Worm (Caenorhabditis elegans) whole organism, late embryonic: ENCODE results near the gene C56C10.9.

Experiments used
- C08G9.2 ChIP-seq: sonication (generic microtip); optimal IDR thresholded peaks from 2 replicates; lab custom pipeline; 2016; ENCODE audit warnings: mild to moderate bottlenecking, missing genetic modification characterization, moderate library complexity, missing compliant biosample characterization
- C38D4.7 ChIP-seq: fragments of 200-800 bp; sonication (Bioruptor generic); optimal IDR thresholded peaks from 2 replicates; lab custom pipeline; 2018; ENCODE audit warnings: mild to moderate bottlenecking, missing genetic modification characterization, moderate library complexity, missing compliant biosample characterization
- K02D7.2 ChIP-seq: sonication (generic microtip); optimal IDR thresholded peaks from 2 replicates; lab custom pipeline; 2017; ENCODE audit warnings: mild to moderate bottlenecking, missing genetic modification characterization, missing compliant biosample characterization
- T23F11.4 ChIP-seq: fragments of 200-800 bp; sonication (Bioruptor generic); optimal IDR thresholded peaks from 2 replicates; lab custom pipeline; 2018; ENCODE audit warnings: mild to moderate bottlenecking, missing genetic modification characterization, missing compliant biosample characterization
- ama-1 ChIP-seq: fragments of 150-350 bp; optimal IDR thresholded peaks from 2 replicates; lab custom pipeline; 2014
- ceh-2 ChIP-seq: sonication (generic microtip); optimal IDR thresholded peaks from 2 replicates; lab custom pipeline; 2016; ENCODE audit warnings: missing genotype, missing genetic modification characterization, missing compliant biosample characterization
- ceh-22 ChIP-seq: sonication (generic microtip); optimal IDR thresholded peaks from 2 replicates; lab custom pipeline; 2017; ENCODE audit warnings: missing biosample characterization, missing genetic modification characterization
- ceh-31 ChIP-seq: sonication (generic microtip); optimal IDR thresholded peaks from 2 replicates; lab custom pipeline; 2016; ENCODE audit warnings: missing genetic modification characterization, missing compliant biosample characterization
- ceh-34 ChIP-seq: sonication (generic microtip); optimal IDR thresholded peaks from 2 replicates; lab custom pipeline; 2016; ENCODE audit warnings: mild to moderate bottlenecking, missing genetic modification characterization, missing compliant biosample characterization
- ceh-45 ChIP-seq: fragments of 200-800 bp; sonication (Bioruptor generic); IDR thresholded peaks from 2 replicates; pipeline ENCODE4 v1.3.6; 2022; ENCODE audit warnings: missing genetic modification reagents, missing genetic modification characterization, missing compliant biosample characterization
- ceh-48 ChIP-seq: sonication (generic microtip); optimal IDR thresholded peaks from 2 replicates; lab custom pipeline; 2016; ENCODE audit warnings: missing genetic modification characterization, inconsistent platforms, missing compliant biosample characterization
- ceh-6 ChIP-seq: fragments of 200-800 bp; sonication (Bioruptor generic); optimal IDR thresholded peaks from 2 replicates; lab custom pipeline; 2018; ENCODE audit warnings: mild to moderate bottlenecking, missing genetic modification characterization, missing compliant biosample characterization
- ceh-9 ChIP-seq: sonication (generic microtip); optimal IDR thresholded peaks from 2 replicates; lab custom pipeline; 2016; ENCODE audit warnings: mild to moderate bottlenecking, missing genetic modification characterization, inconsistent platforms, missing compliant biosample characterization
- che-1 ChIP-seq: sonication (generic microtip); optimal IDR thresholded peaks from 2 replicates; lab custom pipeline; 2016; ENCODE audit warnings: mild to moderate bottlenecking, missing genetic modification characterization, missing compliant biosample characterization
- dve-1 ChIP-seq: sonication (generic microtip); optimal IDR thresholded peaks from 2 replicates; lab custom pipeline; 2017; ENCODE audit warnings: antibody characterized with exemption, mild to moderate bottlenecking, missing genetic modification characterization, missing compliant biosample characterization
- elt-2 ChIP-seq: sonication (generic microtip); optimal IDR thresholded peaks from 2 replicates; lab custom pipeline; 2016; ENCODE audit warnings: missing genetic modification reagents, missing genetic modification characterization, missing compliant biosample characterization
- fkh-10 ChIP-seq: fragments of 150-350 bp; optimal IDR thresholded peaks from 2 replicates; lab custom pipeline; 2014; ENCODE audit warnings: missing biosample characterization, missing genetic modification reagents, missing genetic modification characterization
- fkh-6 ChIP-seq: sonication (generic microtip); optimal IDR thresholded peaks from 2 replicates; lab custom pipeline; 2016; ENCODE audit warnings: missing genetic modification characterization, missing compliant biosample characterization
- gmeb-2 ChIP-seq: sonication (generic microtip); optimal IDR thresholded peaks from 2 replicates; lab custom pipeline; 2016; ENCODE audit warnings: missing genetic modification characterization, inconsistent platforms, missing compliant biosample characterization
- hlh-13 ChIP-seq: fragments of 200-800 bp; sonication (Bioruptor generic); optimal IDR thresholded peaks from 2 replicates; lab custom pipeline; 2018; ENCODE audit warnings: mild to moderate bottlenecking, missing genetic modification characterization, missing compliant biosample characterization
- hlh-15 ChIP-seq: sonication (generic microtip); optimal IDR thresholded peaks from 2 replicates; lab custom pipeline; 2016; ENCODE audit warnings: missing genetic modification characterization, missing compliant biosample characterization
- hlh-30 ChIP-seq: sonication (generic microtip); optimal IDR thresholded peaks from 2 replicates; lab custom pipeline; 2017; ENCODE audit warnings: antibody characterized with exemption, missing genetic modification characterization, missing compliant biosample characterization; ENCODE audit not compliant: insufficient read depth
- hlh-6 ChIP-seq: sonication (generic microtip); optimal IDR thresholded peaks from 2 replicates; lab custom pipeline; 2016; ENCODE audit warnings: missing genotype, missing genetic modification characterization, missing compliant biosample characterization
- lim-6 ChIP-seq: sonication (generic microtip); optimal IDR thresholded peaks from 2 replicates; lab custom pipeline; 2016; ENCODE audit warnings: missing genetic modification characterization, missing compliant biosample characterization
- lin-11 ChIP-seq: fragments of 200-800 bp; sonication (Bioruptor generic); optimal IDR thresholded peaks from 2 replicates; lab custom pipeline; 2018; ENCODE audit warnings: mild to moderate bottlenecking, missing genetic modification characterization, missing compliant biosample characterization
- mec-3 ChIP-seq: sonication (generic microtip); optimal IDR thresholded peaks from 2 replicates; lab custom pipeline; 2016; ENCODE audit warnings: borderline replicate concordance, missing genetic modification characterization, missing compliant biosample characterization
- nfya-1 ChIP-seq: sonication (generic microtip); optimal IDR thresholded peaks from 2 replicates; lab custom pipeline; 2017; ENCODE audit warnings: missing genetic modification characterization, mild to moderate bottlenecking, missing compliant biosample characterization, antibody characterized with exemption, moderate library complexity
- nhr-11 ChIP-seq: fragments of 150-350 bp; optimal IDR thresholded peaks from 2 replicates; lab custom pipeline; 2014; ENCODE audit warnings: missing biosample characterization, missing genetic modification characterization
- npax-4 ChIP-seq: sonication (generic microtip); optimal IDR thresholded peaks from 2 replicates; lab custom pipeline; 2016; ENCODE audit warnings: missing genetic modification characterization, missing compliant biosample characterization
- pax-1 ChIP-seq: fragments of 150-350 bp; optimal IDR thresholded peaks from 2 replicates; lab custom pipeline; 2014; ENCODE audit warnings: missing biosample characterization, missing genetic modification characterization
- pha-2 ChIP-seq: sonication (generic microtip); optimal IDR thresholded peaks from 2 replicates; lab custom pipeline; 2017; ENCODE audit warnings: mild to moderate bottlenecking, missing genetic modification characterization, missing compliant biosample characterization
- pha-4 ChIP-seq: fragments of 150-350 bp; optimal IDR thresholded peaks from 2 replicates; lab custom pipeline; 2018; ENCODE audit warnings: missing biosample characterization, missing genetic modification reagents, missing genetic modification characterization
- pqm-1 ChIP-seq: sonication (generic microtip); optimal IDR thresholded peaks from 2 replicates; lab custom pipeline; 2016; ENCODE audit warnings: missing genetic modification characterization, missing compliant biosample characterization
- ref-2 ChIP-seq: sonication (generic microtip); optimal IDR thresholded peaks from 2 replicates; lab custom pipeline; 2016; ENCODE audit warnings: missing genetic modification characterization, missing compliant biosample characterization
- rnt-1 ChIP-seq: sonication (generic microtip); optimal IDR thresholded peaks from 2 replicates; lab custom pipeline; 2016; ENCODE audit warnings: missing genetic modification characterization, missing compliant biosample characterization
- syd-9 ChIP-seq: sonication (generic microtip); optimal IDR thresholded peaks from 2 replicates; lab custom pipeline; 2016; ENCODE audit warnings: mild to moderate bottlenecking, missing genetic modification characterization, moderate library complexity, missing compliant biosample characterization
- tbx-7 ChIP-seq: sonication (generic microtip); optimal IDR thresholded peaks from 2 replicates; lab custom pipeline; 2016; ENCODE audit warnings: missing genotype, missing genetic modification characterization, missing compliant biosample characterization
- ttx-3 ChIP-seq: sonication (generic microtip); optimal IDR thresholded peaks from 2 replicates; lab custom pipeline; 2016; ENCODE audit warnings: missing genetic modification reagents, missing genetic modification characterization, missing compliant biosample characterization
- unc-42 ChIP-seq: sonication (generic microtip); optimal IDR thresholded peaks from 2 replicates; lab custom pipeline; 2016; ENCODE audit warnings: missing genotype, missing genetic modification characterization, missing compliant biosample characterization
- zip-5 ChIP-seq: sonication (generic microtip); optimal IDR thresholded peaks from 2 replicates; lab custom pipeline; 2016; ENCODE audit warnings: missing genetic modification characterization, missing compliant biosample characterization

Gene C56C10.9

ce11 chrII:6625302-6625701, 33.2 kb upstream of the C56C10.9 start, which contains the start of gene F54H5.14:
TSS of gene F54H5.14 (minus strand) at chrII:6625402.
- TF ChIP-seq pax-1 (tag; lab: Kevin White, UChicago) (no peak), hlh-30 (no peak), ceh-31 (tag; lab: Kevin White, UChicago) (no peak), ceh-22 (tag; lab: Kevin White, UChicago) (no peak), pha-2 (tag; lab: Kevin White, UChicago) (no peak), npax-4 (tag; lab: Kevin White, UChicago) (no peak), fkh-10 (GFP tag; lab: Kevin White, UChicago) (no peak), lim-6 (tag; lab: Kevin White, UChicago) (no peak), hlh-15 (tag; lab: Kevin White, UChicago) (no peak), ceh-34 (tag; lab: Kevin White, UChicago) (no peak), tbx-7 (no peak)

ce11 chrII:6621886-6622285, 29.7 kb upstream of the C56C10.9 start, which contains the start of gene F54H5.3:
TSS of gene F54H5.3 (plus strand) at chrII:6622186.
- TF ChIP-seq T23F11.4 (GFP tag; lab: Kevin White, UChicago) = no peak
- TF ChIP-seq nhr-11 (tag; lab: Kevin White, UChicago) = no peak
- no peak for TF ChIP-seq fkh-10 (GFP tag; lab: Kevin White, UChicago)
- no peak for TF ChIP-seq rnt-1 (tag; lab: Kevin White, UChicago)
- TF ChIP-seq nfya-1 (tag; lab: Kevin White, UChicago) = no peak
- TF ChIP-seq ceh-2 (tag; lab: Kevin White, UChicago) = no peak
- no peak for TF ChIP-seq ref-2 (tag; lab: Kevin White, UChicago)
- no peak for TF ChIP-seq syd-9 (tag; lab: Kevin White, UChicago)
- no peak for TF ChIP-seq ceh-31 (tag; lab: Kevin White, UChicago)
- no peak for TF ChIP-seq ceh-6 (GFP tag; lab: Kevin White, UChicago)
- TF ChIP-seq pqm-1 (tag; lab: Kevin White, UChicago) = no peak
- no peak for TF ChIP-seq elt-2
- no peak for TF ChIP-seq lin-11
- TF ChIP-seq unc-42 (tag; lab: Kevin White, UChicago) = no peak
- TF ChIP-seq che-1 (tag; lab: Kevin White, UChicago) = no peak

- TF ChIP-seq hlh-15 (tag; lab: Kevin White, UChicago) (no peak), fkh-10 (GFP tag; lab: Kevin White, UChicago) (no peak), pha-4 (tag; lab: Kevin White, UChicago) (no peak), C38D4.7 (GFP tag; lab: Kevin White, UChicago) (no peak), ref-2 (tag; lab: Kevin White, UChicago) (no peak), ama-1 (lab: Kevin White, UChicago) (no peak), gmeb-2 (no peak), ceh-45 (GFP tag; lab: Robert Waterston, UW) (no peak), lin-11 (no peak), mec-3 (tag; lab: Kevin White, UChicago) (no peak), dve-1 (tag; lab: Kevin White, UChicago) (no peak)
- TF ChIP-seq, all 69 proteins: peak for 0
These were observed 26.9 kb upstream of the C56C10.9 start for ce11 chrII:6619007-6619406.

ce11 chrII:6616770-6617169, 24.6 kb upstream of the C56C10.9 start, which contains the start of gene klf-3:
TSS of gene klf-3 (plus strand) at chrII:6616878.
- no peak for TF ChIP-seq hlh-30
- TF ChIP-seq fkh-6 (tag; lab: Kevin White, UChicago) = no peak
- TF ChIP-seq ceh-9 (tag; lab: Kevin White, UChicago) = no peak
- no peak for TF ChIP-seq ttx-3 (tag; lab: Kevin White, UChicago)
- TF ChIP-seq hlh-13 (GFP tag; lab: Kevin White, UChicago) = no peak
- TF ChIP-seq ceh-48 (tag; lab: Kevin White, UChicago) = no peak
- no peak for TF ChIP-seq zip-5 (tag; lab: Kevin White, UChicago)
- no peak for TF ChIP-seq fkh-10 (GFP tag; lab: Kevin White, UChicago)
- TF ChIP-seq tbx-7 = no peak
- no peak for TF ChIP-seq K02D7.2 (tag; lab: Kevin White, UChicago)
- TF ChIP-seq C08G9.2 (tag; lab: Kevin White, UChicago) = no peak
- TF ChIP-seq lim-6 (tag; lab: Kevin White, UChicago) = no peak
- TF ChIP-seq ceh-22 (tag; lab: Kevin White, UChicago) = no peak
- no peak for TF ChIP-seq hlh-6 (tag; lab: Kevin White, UChicago)
